Fruit fly (Drosophila melanogaster) Kc167 (cell line): ENCODE data around the gene CG32333.

Source experiments
- Myc ChIP-seq: fragments of >200 bp; optimal IDR thresholded peaks from 2 replicates; lab custom pipeline; 2017; ENCODE audit warnings: missing external identifiers
- Sin3A ChIP-seq: fragments of >200 bp; optimal IDR thresholded peaks from 2 replicates; lab custom pipeline; 2018; ENCODE audit warnings: missing external identifiers
- insv ChIP-seq: fragments of >200 bp; optimal IDR thresholded peaks from 3 replicates; lab custom pipeline; 2018; ENCODE audit warnings: missing external identifiers
- psq ChIP-seq: fragments of >200 bp; optimal IDR thresholded peaks from 2 replicates; lab custom pipeline; 2017; ENCODE audit warnings: missing external identifiers
- ttk ChIP-seq: sonication (Bioruptor generic); optimal IDR thresholded peaks from 2 replicates; lab custom pipeline; 2017; ENCODE audit warnings: missing external identifiers

DNA sequence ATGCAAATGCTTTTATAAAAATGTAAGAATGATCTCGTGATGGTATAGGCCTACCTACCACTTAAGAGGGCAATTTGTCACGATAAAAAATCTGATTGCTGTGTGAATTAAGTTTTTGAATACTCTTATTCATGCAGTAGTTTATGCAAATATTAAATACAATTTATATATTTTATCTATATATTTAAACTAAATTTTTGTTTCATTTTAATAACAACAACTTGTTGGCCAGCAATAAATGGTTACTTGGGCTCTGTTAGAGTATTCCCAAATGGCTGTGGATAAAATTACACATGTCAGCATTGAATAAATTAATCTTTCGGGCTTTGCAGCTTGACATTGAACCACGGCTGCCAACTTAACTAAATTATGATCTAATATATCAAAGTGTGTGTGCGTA is 17.2 kb upstream of the CG32333 start:
- TF ChIP-seq insv (lab: Kevin White, UChicago) (no peak), Sin3A (no peak), psq (no peak), ttk (lab: Kevin White, UChicago) (no peak), Myc (lab: Kevin White, UChicago) (no peak)
